Worm (Caenorhabditis elegans): ENCODE measurements around the gene eef-1A.1.
"Not testable (repeated sequence)": the region's sequence is repeated elsewhere in the genome, so short reads cannot be mapped to it uniquely, and the experiment has no call there.

DNA sequence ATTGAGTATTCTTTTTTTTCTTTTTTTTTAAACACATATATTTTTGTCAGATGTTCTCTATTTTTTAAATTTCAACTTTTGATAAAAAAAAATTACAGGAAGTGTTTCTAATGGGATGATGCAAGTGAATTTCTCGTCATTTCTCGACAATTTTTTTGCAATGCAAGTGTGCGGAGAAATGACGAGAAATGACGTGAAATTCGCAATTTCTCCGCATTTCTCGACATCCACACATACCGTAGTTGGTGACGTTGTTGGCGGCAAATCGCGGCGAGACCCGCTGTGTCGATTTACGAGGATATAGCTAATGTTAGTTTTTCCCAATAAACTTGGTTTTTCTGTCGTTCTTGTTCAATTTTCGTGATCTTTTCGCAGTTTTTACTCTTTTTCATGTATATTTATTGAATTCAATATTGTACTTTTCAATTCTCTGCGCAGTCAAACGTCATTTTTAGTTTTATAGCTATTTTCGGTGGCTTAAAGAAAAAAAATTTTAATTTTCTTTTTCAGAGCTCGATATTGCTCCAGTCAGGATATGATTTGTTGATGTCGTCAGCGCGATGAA lies 10.6 kb upstream of the eef-1A.1 start, which contains the start of gene F31E3.6:
- TF ChIP-seq aly-1 (tag; optimal IDR thresholded peaks at IDR 0.05); pes-1 (GFP tag; IDR thresholded peaks at IDR 0.05): not testable (repeated sequence)

All from whole organism, early embryonic.